Worm (Caenorhabditis elegans): Measurements from ENCODE around the gene Y102E9.3.

- TF ChIP-seq nhr-12 (tag; optimal IDR thresholded peaks at IDR 0.05) (no peak), efl-1 (optimal IDR thresholded peaks at IDR 0.05) (no peak), efl-1 (GFP tag; optimal IDR thresholded peaks at IDR 0.05 in 1 of 2) (no peak), zip-4 (GFP tag; optimal IDR thresholded peaks at IDR 0.05) (no peak), lsy-2 (tag; optimal IDR thresholded peaks at IDR 0.05) (no peak), fkh-8 (tag; optimal IDR thresholded peaks at IDR 0.05) (no peak)
Measured at ce11 chrIII:6713266-6713665, 21.1 kb downstream of the Y102E9.3 start, which contains the start of gene F37A4.4.
